Fruit fly (Drosophila melanogaster) whole organism, pupa: ENCODE results near the gene CIA30.

Experiments
- CG10348 ChIP-seq: fragments of 200-800 bp; sonication (Bioruptor generic); IDR thresholded peaks from 2 replicates; pipeline ENCODE4 v1.3.6; 2022; ENCODE audit warnings: missing biosample characterization, missing genetic modification characterization
- CG12605 ChIP-seq: fragments of 200-800 bp; sonication (Bioruptor generic); IDR thresholded peaks from 2 replicates; pipeline ENCODE4 v1.3.6; 2022; ENCODE audit warnings: missing biosample characterization, missing genetic modification characterization
- CG13204 ChIP-seq: fragments of 200-800 bp; sonication (Bioruptor generic); optimal IDR thresholded peaks from 2 replicates; lab custom pipeline; 2018; ENCODE audit warnings: missing biosample characterization, mild to moderate bottlenecking, missing genetic modification characterization, moderate library complexity
- CG14655 ChIP-seq: fragments of 200-800 bp; sonication (Bioruptor generic); optimal IDR thresholded peaks from 3 replicates; lab custom pipeline; 2017; ENCODE audit warnings: mild to moderate bottlenecking, missing biosample characterization, missing genetic modification reagents, missing genetic modification characterization
- CG15710 ChIP-seq: fragments of 200-800 bp; sonication (Bioruptor generic); optimal IDR thresholded peaks from 2 replicates; lab custom pipeline; 2018; ENCODE audit warnings: missing biosample characterization, mild to moderate bottlenecking, missing genetic modification characterization, moderate library complexity
- CG17806 ChIP-seq: fragments of 200-800 bp; sonication (Bioruptor generic); optimal IDR thresholded peaks from 2 replicates; lab custom pipeline; 2018; ENCODE audit warnings: missing biosample characterization, mild to moderate bottlenecking, missing genetic modification characterization, moderate library complexity
- CG32121 ChIP-seq: fragments of 200-800 bp; sonication (Bioruptor generic); IDR thresholded peaks from 2 replicates; pipeline ENCODE4 v1.3.6; 2022; ENCODE audit warnings: missing biosample characterization, missing genetic modification characterization
- CG34367 ChIP-seq: fragments of 200-800 bp; sonication (Bioruptor generic); optimal IDR thresholded peaks from 2 replicates; lab custom pipeline; 2018; ENCODE audit warnings: missing biosample characterization, mild to moderate bottlenecking, missing genetic modification characterization
- CG4496 ChIP-seq: fragments of 200-800 bp; sonication (Bioruptor generic); IDR thresholded peaks from 3 replicates; pipeline ENCODE4 v1.3.6; 2022; ENCODE audit warnings: missing biosample characterization, missing genetic modification characterization
- CG8159 ChIP-seq: fragments of 200-800 bp; sonication (Bioruptor generic); optimal IDR thresholded peaks from 3 replicates; lab custom pipeline; 2018; ENCODE audit warnings: missing biosample characterization, mild to moderate bottlenecking, missing genetic modification characterization, moderate library complexity
- CG8301 ChIP-seq: fragments of 200-800 bp; sonication (Bioruptor generic); optimal IDR thresholded peaks from 2 replicates; lab custom pipeline; 2018; ENCODE audit warnings: missing biosample characterization, mild to moderate bottlenecking, missing genetic modification characterization
- CG9948 ChIP-seq: fragments of 200-800 bp; sonication (Bioruptor generic); optimal IDR thresholded peaks from 2 replicates; lab custom pipeline; 2018; ENCODE audit warnings: missing biosample characterization, mild to moderate bottlenecking, missing genetic modification characterization, moderate library complexity
- D1 ChIP-seq: fragments of 200-800 bp; sonication (Bioruptor generic); optimal IDR thresholded peaks from 2 replicates; lab custom pipeline; 2018; ENCODE audit warnings: missing biosample characterization, mild to moderate bottlenecking, missing genetic modification characterization, moderate library complexity
- EcR ChIP-seq: fragments of 200-800 bp; sonication (Bioruptor generic); optimal IDR thresholded peaks from 3 replicates; lab custom pipeline; 2019; ENCODE audit warnings: missing biosample characterization, missing genetic modification characterization, mild to moderate bottlenecking, moderate library complexity, missing genetic modification reagents
- Ets98B ChIP-seq: fragments of 200-800 bp; sonication (Bioruptor generic); IDR thresholded peaks from 2 replicates; pipeline ENCODE4 v1.3.6; 2022; ENCODE audit warnings: missing biosample characterization, missing genetic modification characterization
- Pif1A ChIP-seq: fragments of 200-800 bp; sonication (Bioruptor generic); optimal IDR thresholded peaks from 3 replicates; lab custom pipeline; 2016; ENCODE audit warnings: missing biosample characterization, missing genetic modification characterization
- Pif1B ChIP-seq: fragments of 200-800 bp; sonication (Bioruptor generic); optimal IDR thresholded peaks from 3 replicates; lab custom pipeline; 2016; ENCODE audit warnings: missing biosample characterization, missing genetic modification characterization
- Snoo ChIP-seq: fragments of 200-800 bp; sonication (Bioruptor generic); optimal IDR thresholded peaks from 3 replicates; lab custom pipeline; 2017; ENCODE audit warnings: missing biosample characterization, mild to moderate bottlenecking, missing genetic modification characterization, inconsistent platforms
- fd96Ca ChIP-seq: fragments of 200-800 bp; sonication (Bioruptor generic); IDR thresholded peaks from 3 replicates; pipeline ENCODE4 v1.3.6; 2022; ENCODE audit warnings: missing biosample characterization, missing genetic modification characterization
- gl ChIP-seq: fragments of 200-800 bp; sonication (Bioruptor generic); optimal IDR thresholded peaks from 2 replicates; lab custom pipeline; 2018; ENCODE audit warnings: missing biosample characterization, mild to moderate bottlenecking, missing genetic modification characterization
- rn ChIP-seq: fragments of 200-800 bp; sonication (Bioruptor generic); IDR thresholded peaks from 2 replicates; pipeline ENCODE4 v1.3.6; 2022; ENCODE audit warnings: missing biosample characterization, missing genetic modification characterization

CIA30 gene

DNA sequence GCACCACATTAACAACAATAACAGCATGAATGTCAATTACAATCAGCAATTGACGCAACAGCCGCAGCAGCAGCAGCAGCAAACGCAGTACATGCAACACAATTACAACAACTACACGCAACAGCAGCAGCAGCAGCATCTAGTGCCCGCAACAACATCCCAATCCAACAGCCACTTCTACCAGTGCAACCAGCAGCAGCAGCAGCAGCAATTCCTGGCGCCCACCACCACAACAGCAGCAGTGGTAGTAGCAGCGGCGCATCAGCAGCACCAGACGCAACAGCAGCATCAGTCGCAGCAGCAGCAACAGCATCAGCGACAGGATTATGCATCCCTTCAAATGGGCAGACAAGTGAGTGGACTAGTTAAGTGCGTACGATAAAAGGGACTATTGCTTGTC, 30.5 kb downstream of the CIA30 start:
- TF ChIP-seq CG15710 (tag; lab: Kevin White, UChicago) (no peak), CG9948 (tag; lab: Kevin White, UChicago) (no peak), CG12605 (GFP tag; lab: Robert Waterston, UW) (no peak)
- TF ChIP-seq, all 21 proteins: peak for 0

DNA sequence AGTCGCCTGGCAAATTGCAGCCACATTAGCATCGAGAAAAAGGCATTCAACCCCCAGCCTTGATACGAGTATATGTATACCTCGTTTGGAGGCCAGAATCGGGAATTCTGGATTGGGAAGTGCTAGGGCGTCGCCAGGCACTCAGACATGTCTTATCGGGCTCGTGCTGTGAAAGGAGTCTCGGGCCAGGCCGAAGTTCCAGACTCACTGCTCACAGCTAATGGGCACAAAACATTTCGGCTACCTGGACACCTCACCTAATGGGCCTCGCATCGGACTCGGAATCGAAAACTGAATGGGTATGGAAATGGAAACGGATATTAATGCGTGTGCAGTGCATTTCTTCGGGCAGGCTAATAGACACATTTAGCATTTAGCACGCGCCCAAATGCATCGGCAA, 34.2 kb downstream of the CIA30 start:
- TF ChIP-seq CG32121 (GFP tag; lab: Robert Waterston, UW) (no peak), CG14655 (no peak), gl (tag; lab: Kevin White, UChicago) (no peak), CG10348 (GFP tag; lab: Robert Waterston, UW) (no peak), CG9948 (tag; lab: Kevin White, UChicago) (no peak), CG15710 (tag; lab: Kevin White, UChicago) (no peak)

DNA sequence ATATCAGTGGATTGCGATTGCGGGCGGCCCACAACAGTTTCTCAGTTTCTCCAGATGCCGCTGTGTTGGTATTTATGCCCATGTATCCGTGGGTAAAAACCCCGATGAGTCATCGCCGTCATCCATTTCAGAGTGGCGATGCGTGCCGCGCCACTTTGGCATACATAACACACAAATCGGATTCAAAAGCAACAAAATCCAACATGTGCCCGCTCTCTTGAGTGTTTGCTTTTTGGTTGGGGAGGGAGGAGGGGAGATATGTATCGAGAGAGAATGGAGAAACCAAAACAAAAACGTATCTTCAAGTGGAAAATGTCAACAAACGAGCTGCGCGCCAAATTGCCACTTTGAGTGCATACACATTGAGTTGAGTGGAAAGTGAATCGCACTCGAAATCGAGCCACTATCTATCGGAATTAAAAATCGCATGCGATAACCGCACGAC, 34.9 kb downstream of the CIA30 start:
- TF ChIP-seq CG9948 (tag; lab: Kevin White, UChicago), result no peak
- no peak for TF ChIP-seq Pif1B (GFP tag; lab: Kevin White, UChicago)
- no peak for TF ChIP-seq CG34367 (tag; lab: Kevin White, UChicago)
- TF ChIP-seq fd96Ca (GFP tag; lab: Robert Waterston, UW), result 0 out of 3 replicates have a peak, but pooled peaks have one; percentile 37
- no peak for TF ChIP-seq Pif1A (GFP tag; lab: Kevin White, UChicago)
- no peak for TF ChIP-seq CG14655
- no peak for TF ChIP-seq gl (tag; lab: Kevin White, UChicago)
- no peak for TF ChIP-seq Snoo (tag; lab: Kevin White, UChicago)
- TF ChIP-seq EcR (GFP tag; lab: Kevin White, UChicago), result peak; percentile 83
- TF ChIP-seq CG12605 (GFP tag; lab: Robert Waterston, UW), result peak; percentile 49
- no peak for TF ChIP-seq CG13204
- TF ChIP-seq, all 21 proteins: peak for 3

DNA sequence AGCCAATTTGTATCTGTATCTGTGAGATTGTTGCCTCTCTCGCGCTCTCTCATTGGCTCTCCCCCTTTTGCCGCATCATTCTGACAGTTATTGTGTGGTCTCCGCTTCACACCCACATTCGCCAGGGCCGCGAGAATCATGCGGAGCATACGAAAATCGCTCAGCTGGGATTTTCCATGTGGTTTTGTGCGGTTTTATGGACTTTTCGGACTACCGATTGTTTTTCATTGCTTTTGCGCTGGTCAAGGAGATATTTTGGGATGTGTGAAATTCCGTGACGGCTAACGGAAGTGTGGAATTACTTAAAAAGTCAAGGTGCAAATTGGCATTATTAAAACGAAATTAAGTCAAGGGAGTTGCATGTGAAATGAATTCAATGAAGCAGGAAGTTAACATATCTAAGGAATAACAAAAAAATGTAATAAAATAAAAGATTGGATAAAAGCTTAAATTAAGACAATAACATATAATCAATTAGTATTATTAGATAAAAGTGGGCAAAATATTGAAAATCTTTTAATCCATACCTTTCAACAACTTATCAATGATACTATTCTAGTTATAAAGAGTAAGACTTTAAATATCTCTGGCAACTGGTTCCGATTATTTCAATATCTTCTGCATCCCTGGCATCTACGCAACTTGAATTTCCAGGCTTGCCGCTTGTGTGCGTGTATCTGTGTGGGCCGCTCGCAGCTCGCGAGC, 35.5 kb downstream of the CIA30 start:
- peak; percentile 35; the same call in 1 of the 3 replicates for TF ChIP-seq CG4496
- peak; percentile 13 for TF ChIP-seq CG15710 (tag; lab: Kevin White, UChicago)
- peak; percentile 32 for TF ChIP-seq CG9948 (tag; lab: Kevin White, UChicago)
- TF ChIP-seq CG8301 (tag; lab: Kevin White, UChicago), result peak; percentile 32
- TF ChIP-seq rn, result no peak
- TF ChIP-seq CG14655, result peak; percentile 73
- TF ChIP-seq Snoo (tag; lab: Kevin White, UChicago), result peak; percentile 23
- TF ChIP-seq CG8159 (tag; lab: Kevin White, UChicago), result peak; percentile 67
- no peak for TF ChIP-seq gl (tag; lab: Kevin White, UChicago)
- TF ChIP-seq EcR (GFP tag; lab: Kevin White, UChicago), result no peak
- 0 out of 2 replicates have a peak, but pooled peaks have one; percentile 37 for TF ChIP-seq Ets98B (GFP tag; lab: Robert Waterston, UW)

DNA sequence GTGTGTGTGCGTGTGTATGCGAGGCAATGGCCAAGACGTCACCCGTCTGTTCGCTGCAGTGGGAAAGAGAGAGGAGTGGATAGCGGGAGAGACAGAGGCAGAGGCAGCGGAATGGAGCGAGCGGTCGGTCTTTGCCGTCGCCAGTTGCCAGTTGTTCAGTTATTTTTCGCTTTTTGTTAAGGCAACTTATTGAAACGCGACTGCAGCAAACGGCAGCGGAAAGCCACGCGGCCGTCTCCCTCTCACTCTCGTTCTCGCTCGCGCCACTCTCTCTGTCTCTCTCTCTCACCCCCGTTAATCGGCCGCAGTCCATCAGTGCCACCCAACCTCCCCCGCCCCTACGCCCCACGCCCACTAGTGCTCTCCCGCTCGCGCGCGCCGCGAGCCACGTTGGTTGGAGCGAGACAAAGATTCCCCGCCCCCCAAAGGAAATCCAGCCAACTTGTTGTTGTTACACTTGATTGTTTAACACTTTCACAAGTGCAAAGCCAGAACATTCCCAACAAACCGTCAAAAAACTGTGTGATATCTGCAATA, 36.1 kb downstream of the CIA30 start:
- no peak for TF ChIP-seq Snoo (tag; lab: Kevin White, UChicago)
- peak; percentile 33; the same call in 1 of the 2 replicates for TF ChIP-seq rn
- no peak for TF ChIP-seq D1 (tag; lab: Kevin White, UChicago)
- peak; percentile 51; the same call in 2 of the 3 replicates for TF ChIP-seq fd96Ca (GFP tag; lab: Robert Waterston, UW)
- TF ChIP-seq CG14655, result no peak
- TF ChIP-seq CG8301 (tag; lab: Kevin White, UChicago), result no peak
- TF ChIP-seq CG13204, result peak; percentile 99
- TF ChIP-seq CG9948 (tag; lab: Kevin White, UChicago), result no peak
- peak; percentile 54 for TF ChIP-seq CG10348 (GFP tag; lab: Robert Waterston, UW)
- TF ChIP-seq CG8159 (tag; lab: Kevin White, UChicago), result no peak
- TF ChIP-seq CG17806 (tag; lab: Kevin White, UChicago), result no peak
- no peak for TF ChIP-seq CG34367 (tag; lab: Kevin White, UChicago)
- TF ChIP-seq CG12605 (GFP tag; lab: Robert Waterston, UW), result peak; percentile 68
- peak; percentile 19 for TF ChIP-seq CG15710 (tag; lab: Kevin White, UChicago)
- no peak; the same call in 2 of the 3 replicates for TF ChIP-seq CG4496
- no peak for TF ChIP-seq Pif1B (GFP tag; lab: Kevin White, UChicago)
- peak; percentile 84 for TF ChIP-seq EcR (GFP tag; lab: Kevin White, UChicago)
- peak; percentile 70 for TF ChIP-seq Ets98B (GFP tag; lab: Robert Waterston, UW)
- TF ChIP-seq Pif1A (GFP tag; lab: Kevin White, UChicago), result no peak
- TF ChIP-seq CG32121 (GFP tag; lab: Robert Waterston, UW), result peak; percentile 78
- TF ChIP-seq gl (tag; lab: Kevin White, UChicago), result peak; percentile 41

DNA sequence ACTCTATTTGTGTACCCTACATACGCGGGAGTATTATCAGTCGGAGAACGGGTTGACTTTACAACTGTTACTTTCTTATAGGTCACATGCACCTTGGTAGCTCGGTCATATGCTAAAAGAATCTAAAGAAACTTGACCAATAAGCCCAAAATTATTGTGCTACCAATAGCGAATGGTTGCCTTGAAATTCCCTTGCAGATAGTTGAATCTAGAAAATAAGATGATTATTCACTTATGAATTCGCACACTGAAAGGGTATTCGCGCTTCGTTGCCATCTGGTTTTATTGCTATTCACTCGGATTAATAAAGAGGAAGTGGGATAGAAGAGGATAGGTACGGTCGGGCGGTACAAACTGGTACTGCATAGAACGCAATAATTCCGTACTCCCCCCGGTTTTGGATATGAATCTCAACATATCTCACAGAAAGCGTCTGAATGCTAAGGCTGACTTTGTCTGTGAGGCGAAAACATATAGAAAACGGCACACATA, 37.1 kb downstream of the CIA30 start:
- peak; percentile 83 for TF ChIP-seq CG8159 (tag; lab: Kevin White, UChicago)
- TF ChIP-seq CG4496, result peak; percentile 78; the same call in 2 of the 3 replicates
- peak; percentile 67; the same call in 1 of the 2 replicates for TF ChIP-seq rn
- peak; percentile 42 for TF ChIP-seq CG10348 (GFP tag; lab: Robert Waterston, UW)
- peak; percentile 74 for TF ChIP-seq CG9948 (tag; lab: Kevin White, UChicago)
- TF ChIP-seq Snoo (tag; lab: Kevin White, UChicago), result peak; percentile 4
- TF ChIP-seq EcR (GFP tag; lab: Kevin White, UChicago), result no peak
- TF ChIP-seq CG13204, result peak; percentile 53
- no peak for TF ChIP-seq D1 (tag; lab: Kevin White, UChicago)
- peak; percentile 86 for TF ChIP-seq CG15710 (tag; lab: Kevin White, UChicago)
- peak; percentile 70 for TF ChIP-seq Pif1B (GFP tag; lab: Kevin White, UChicago)
- peak; percentile 80 for TF ChIP-seq CG8301 (tag; lab: Kevin White, UChicago)
- TF ChIP-seq CG32121 (GFP tag; lab: Robert Waterston, UW), result peak; percentile 78
- peak; percentile 78 for TF ChIP-seq CG34367 (tag; lab: Kevin White, UChicago)
- TF ChIP-seq CG12605 (GFP tag; lab: Robert Waterston, UW), result no peak
- peak; percentile 82 for TF ChIP-seq Pif1A (GFP tag; lab: Kevin White, UChicago)
- TF ChIP-seq Ets98B (GFP tag; lab: Robert Waterston, UW), result peak; percentile 43; the same call in 1 of the 2 replicates
- TF ChIP-seq CG14655, result peak; percentile 84
- peak; percentile 86 for TF ChIP-seq fd96Ca (GFP tag; lab: Robert Waterston, UW)
- TF ChIP-seq CG17806 (tag; lab: Kevin White, UChicago), result peak; percentile 68
- peak; percentile 50 for TF ChIP-seq gl (tag; lab: Kevin White, UChicago)
- TF ChIP-seq, all 21 proteins: peak for 18
